Worm (Caenorhabditis elegans) whole organism, L4 larva: ENCODE results near the gene vps-35.

Experiments used
- D1046.2 ChIP-seq: fragments of 200-800 bp; sonication (Bioruptor generic); IDR thresholded peaks from 2 replicates; pipeline ENCODE4 v1.3.6; 2022; ENCODE audit warnings: missing genetic modification characterization, missing compliant biosample characterization
- F26F4.8 ChIP-seq: fragments of 200-800 bp; sonication (Bioruptor generic); conservative IDR thresholded peaks from 2 replicates; pipeline ENCODE4 v1.3.6; 2022; ENCODE audit warnings: missing genetic modification characterization, missing compliant biosample characterization
- F37D6.2 ChIP-seq: sonication (generic microtip); optimal IDR thresholded peaks from 2 replicates; lab custom pipeline; 2016; ENCODE audit warnings: mild to moderate bottlenecking, missing genetic modification characterization, missing compliant biosample characterization
- F44E2.7 ChIP-seq: fragments of 200-800 bp; sonication (Bioruptor generic); IDR thresholded peaks from 2 replicates; pipeline ENCODE4 v2.1.2; 2022; ENCODE audit warnings: missing genetic modification characterization, missing compliant biosample characterization
- R02D3.7 ChIP-seq: fragments of 150-350 bp; sonication (generic microtip); optimal IDR thresholded peaks from 3 replicates; lab custom pipeline; 2014; ENCODE audit warnings: missing biosample characterization, missing genetic modification characterization
- Y105C5A.15 ChIP-seq: fragments of 200-800 bp; sonication (Bioruptor generic); IDR thresholded peaks from 2 replicates; pipeline ENCODE4 v1.3.6; 2022; ENCODE audit warnings: missing genetic modification characterization, missing compliant biosample characterization
- Y48G9A.11 ChIP-seq: fragments of 200-800 bp; sonication (Bioruptor generic); IDR thresholded peaks from 2 replicates; pipeline ENCODE4 v1.3.6; 2022; ENCODE audit warnings: missing genetic modification reagents, missing genetic modification characterization, missing compliant biosample characterization
- aha-1 ChIP-seq: fragments of 150-350 bp; peaks from one replicate; lab custom pipeline; 2014; ENCODE audit warnings: missing biosample characterization, missing genetic modification characterization
- aly-2 ChIP-seq: sonication (generic microtip); optimal IDR thresholded peaks from 2 replicates; lab custom pipeline; 2018; ENCODE audit warnings: missing biosample characterization, missing genetic modification characterization
- ama-1 ChIP-seq: fragments of 150-350 bp; optimal IDR thresholded peaks from 2 replicates; lab custom pipeline; 2014; ENCODE audit warnings: inconsistent platforms, mixed read lengths
- ceh-28 ChIP-seq: fragments of 150-350 bp; optimal IDR thresholded peaks from 2 replicates; lab custom pipeline; 2014; ENCODE audit warnings: missing biosample characterization, missing genetic modification reagents, missing genetic modification characterization
- ceh-44 ChIP-seq: fragments of 200-800 bp; sonication (Bioruptor generic); IDR thresholded peaks from 2 replicates; pipeline ENCODE4 v1.3.6; 2022; ENCODE audit warnings: missing genetic modification reagents, missing genetic modification characterization, missing compliant biosample characterization
- ceh-62 ChIP-seq: sonication (generic microtip); optimal IDR thresholded peaks from 2 replicates; lab custom pipeline; 2017; ENCODE audit warnings: missing biosample characterization, missing genetic modification characterization
- ceh-82 ChIP-seq: sonication (generic microtip); optimal IDR thresholded peaks from 2 replicates; lab custom pipeline; 2017; ENCODE audit warnings: missing biosample characterization, missing genetic modification characterization
- cey-2 ChIP-seq: sonication (generic microtip); optimal IDR thresholded peaks from 3 replicates; lab custom pipeline; 2017; ENCODE audit warnings: missing genetic modification characterization, mild to moderate bottlenecking, missing compliant biosample characterization, antibody characterized with exemption, borderline replicate concordance; ENCODE audit not compliant: insufficient read depth
- daf-19 ChIP-seq: fragments of 200-800 bp; sonication (Bioruptor generic); conservative IDR thresholded peaks from 2 replicates; pipeline ENCODE4 v1.3.6; 2022; ENCODE audit warnings: missing genetic modification characterization, missing compliant biosample characterization
- daf-8 ChIP-seq: fragments of 200-800 bp; sonication (Bioruptor generic); IDR thresholded peaks from 2 replicates; pipeline ENCODE4 v1.3.6; 2022; ENCODE audit warnings: missing genetic modification characterization, missing compliant biosample characterization
- dmd-8 ChIP-seq: fragments of 200-800 bp; sonication (Bioruptor generic); IDR thresholded peaks from 2 replicates; pipeline ENCODE4 v1.3.6; 2022; ENCODE audit warnings: missing genetic modification characterization, missing compliant biosample characterization
- dve-1 ChIP-seq: sonication (generic microtip); optimal IDR thresholded peaks from 2 replicates; lab custom pipeline; 2017; ENCODE audit warnings: antibody characterized with exemption, mild to moderate bottlenecking, missing genetic modification characterization, missing compliant biosample characterization; ENCODE audit not compliant: insufficient read depth
- egl-27 ChIP-seq: sonication (generic microtip); optimal IDR thresholded peaks from 3 replicates; lab custom pipeline; 2017; ENCODE audit warnings: missing biosample characterization, missing genetic modification reagents, missing genetic modification characterization
- egl-43 ChIP-seq: fragments of 200-800 bp; sonication (Bioruptor generic); IDR thresholded peaks from 2 replicates; pipeline ENCODE4 v1.3.6; 2022; ENCODE audit warnings: missing genetic modification reagents, missing genetic modification characterization, missing compliant biosample characterization
- fos-1 ChIP-seq: fragments of 150-350 bp; optimal IDR thresholded peaks from 2 replicates; lab custom pipeline; 2014; ENCODE audit warnings: missing biosample characterization, missing genetic modification characterization
- gei-8 ChIP-seq: fragments of 200-800 bp; sonication (Bioruptor generic); optimal IDR thresholded peaks from 2 replicates; lab custom pipeline; 2018; ENCODE audit warnings: mild to moderate bottlenecking, missing genetic modification characterization, missing compliant biosample characterization
- hif-1 ChIP-seq, 2 experiments: sonication (generic microtip); optimal IDR thresholded peaks; 2 replicates each; lab custom pipeline; 2016 to 2017; ENCODE audit warnings: missing compliant biosample characterization in 2 of 2, missing genetic modification characterization in 2 of 2, missing genetic modification reagents in 2 of 2, missing genotype in 2 of 2, mild to moderate bottlenecking in 1 of 2
- hlh-30 ChIP-seq: sonication (generic microtip); optimal IDR thresholded peaks from 2 replicates; lab custom pipeline; 2017; ENCODE audit warnings: antibody characterized with exemption, mild to moderate bottlenecking, missing genetic modification characterization, missing compliant biosample characterization; ENCODE audit not compliant: insufficient read depth
- jun-1 ChIP-seq: fragments of 150-350 bp; optimal IDR thresholded peaks from 2 replicates; lab custom pipeline; 2014; ENCODE audit warnings: missing biosample characterization, missing genetic modification reagents, missing genetic modification characterization
- lin-1 ChIP-seq: fragments of 200-800 bp; sonication (Bioruptor generic); IDR thresholded peaks from 2 replicates; pipeline ENCODE4 v1.3.6; 2022; ENCODE audit warnings: missing genetic modification reagents, missing genetic modification characterization, missing compliant biosample characterization
- lin-29 ChIP-seq: fragments of 200-800 bp; sonication (Bioruptor generic); IDR thresholded peaks from 2 replicates; pipeline ENCODE4 v1.3.6; 2022; ENCODE audit warnings: missing genetic modification reagents, missing genetic modification characterization, missing compliant biosample characterization
- lin-39 ChIP-seq: fragments of 150-350 bp; optimal IDR thresholded peaks from 2 replicates; lab custom pipeline; 2014; ENCODE audit warnings: missing biosample characterization, missing genetic modification reagents, missing genetic modification characterization
- lsy-2 ChIP-seq, 2 experiments: fragments of 150-350 bp in 1 of 2; sonication (generic microtip) in 1 of 2; optimal IDR thresholded peaks; 2 replicates each; lab custom pipeline; 2014 to 2017; ENCODE audit warnings: missing biosample characterization in 2 of 2, missing genetic modification characterization in 2 of 2
- madf-5 ChIP-seq, 2 experiments: fragments of 200-800 bp; sonication (Bioruptor generic); IDR thresholded peaks; 2 replicates each; pipeline ENCODE4 v1.3.6; 2022; ENCODE audit warnings: missing compliant biosample characterization in 2 of 2, missing genetic modification characterization in 2 of 2
- madf-9 ChIP-seq: fragments of 200-800 bp; sonication (Bioruptor generic); conservative IDR thresholded peaks from 2 replicates; pipeline ENCODE4 v1.3.6; 2022; ENCODE audit warnings: missing genetic modification reagents, missing genetic modification characterization, missing compliant biosample characterization
- mdt-29 ChIP-seq: fragments of 200-800 bp; sonication (Bioruptor generic); IDR thresholded peaks from 2 replicates; pipeline ENCODE4 v1.3.6; 2022; ENCODE audit warnings: missing genetic modification reagents, missing genetic modification characterization, missing compliant biosample characterization
- mep-1 ChIP-seq: fragments of 150-350 bp; sonication (generic microtip); optimal IDR thresholded peaks from 3 replicates; lab custom pipeline; 2014; ENCODE audit warnings: missing biosample characterization, missing genetic modification characterization
- mes-2 ChIP-seq: sonication (generic microtip); optimal IDR thresholded peaks from 2 replicates; lab custom pipeline; 2016; ENCODE audit warnings: missing genotype, mild to moderate bottlenecking, missing genetic modification characterization, missing compliant biosample characterization; ENCODE audit not compliant: poor library complexity, severe bottlenecking
- nhr-102 ChIP-seq: sonication (generic microtip); optimal IDR thresholded peaks from 2 replicates; lab custom pipeline; 2016; ENCODE audit warnings: mild to moderate bottlenecking, missing genetic modification characterization, moderate library complexity, missing compliant biosample characterization
- nhr-11 ChIP-seq: fragments of 150-350 bp; optimal IDR thresholded peaks from 2 replicates; lab custom pipeline; 2014; ENCODE audit warnings: missing biosample characterization, missing genetic modification characterization
- nhr-111 ChIP-seq: fragments of 200-800 bp; sonication (Bioruptor generic); optimal IDR thresholded peaks from 2 replicates; lab custom pipeline; 2018; ENCODE audit warnings: mild to moderate bottlenecking, missing genetic modification characterization, missing compliant biosample characterization
- nhr-28 ChIP-seq: fragments of 150-350 bp; optimal IDR thresholded peaks from 2 replicates; lab custom pipeline; 2014; ENCODE audit warnings: missing biosample characterization, missing genetic modification characterization
- nhr-48 ChIP-seq: sonication (generic microtip); optimal IDR thresholded peaks from 2 replicates; lab custom pipeline; 2016; ENCODE audit warnings: mild to moderate bottlenecking, missing genetic modification characterization, missing compliant biosample characterization
- nhr-6 ChIP-seq: fragments of 150-350 bp; optimal IDR thresholded peaks from 2 replicates; lab custom pipeline; 2014; ENCODE audit warnings: missing biosample characterization, missing genetic modification characterization
- nhr-77 ChIP-seq: fragments of 150-350 bp; optimal IDR thresholded peaks from 2 replicates; lab custom pipeline; 2014; ENCODE audit warnings: missing biosample characterization, missing genetic modification characterization
- rbr-2 ChIP-seq: sonication (generic microtip); optimal IDR thresholded peaks from 2 replicates; lab custom pipeline; 2016; ENCODE audit warnings: missing genotype, missing genetic modification characterization, missing compliant biosample characterization
- saeg-2 ChIP-seq: fragments of 200-800 bp; sonication (Bioruptor generic); IDR thresholded peaks from 2 replicates; pipeline ENCODE4 v1.3.6; 2022; ENCODE audit warnings: missing genetic modification reagents, missing genetic modification characterization, missing compliant biosample characterization
- tra-1 ChIP-seq: fragments of 200-800 bp; sonication (Bioruptor generic); IDR thresholded peaks from 2 replicates; pipeline ENCODE4 v1.3.6; 2022; ENCODE audit warnings: missing genetic modification reagents, missing genetic modification characterization, missing compliant biosample characterization
- unc-130 ChIP-seq: sonication (generic microtip); optimal IDR thresholded peaks from 2 replicates; lab custom pipeline; 2016; ENCODE audit warnings: missing genetic modification reagents, missing genetic modification characterization, missing compliant biosample characterization
- unc-62 ChIP-seq, 3 experiments: fragments of 150-350 bp in 1 of 3; sonication (generic microtip); optimal IDR thresholded peaks in 2 of 3; peaks in 1 of 3; 1 replicate in 1 of 3; 2 replicates in 2 of 3; lab custom pipeline; 2014 to 2017; ENCODE audit warnings: missing biosample characterization in 3 of 3, missing genetic modification characterization in 3 of 3, missing genetic modification reagents in 3 of 3, missing genotype in 1 of 3
- vab-7 ChIP-seq: fragments of 200-800 bp; sonication (Bioruptor generic); IDR thresholded peaks from 2 replicates; pipeline ENCODE4 v1.3.6; 2022; ENCODE audit warnings: missing genetic modification reagents, missing genetic modification characterization, missing compliant biosample characterization
- zfp-3 ChIP-seq: fragments of 200-800 bp; sonication (Bioruptor generic); conservative IDR thresholded peaks from 2 replicates; pipeline ENCODE4 v1.3.6; 2022; ENCODE audit warnings: missing genetic modification reagents, missing genetic modification characterization, missing compliant biosample characterization
- zip-11 ChIP-seq: fragments of 200-800 bp; sonication (Bioruptor generic); IDR thresholded peaks from 2 replicates; pipeline ENCODE4 v1.3.6; 2022; ENCODE audit warnings: missing genetic modification characterization, missing compliant biosample characterization
- ztf-7 ChIP-seq: fragments of 150-350 bp; optimal IDR thresholded peaks from 2 replicates; lab custom pipeline; 2014; ENCODE audit warnings: missing biosample characterization, missing genetic modification characterization

Gene vps-35

ce11 chrII:5885966-5886621, 21.5 kb upstream of the vps-35 start:
- TF ChIP-seq lin-29, result no peak
- TF ChIP-seq lsy-2 (tag; optimal IDR thresholded peaks at IDR 0.05; lab: Kevin White, UChicago), result peak; percentile 21 to 32
- TF ChIP-seq dve-1 (tag; lab: Kevin White, UChicago), result peak; percentile 71
- TF ChIP-seq ceh-28 (tag; lab: Kevin White, UChicago), result no peak
- no peak for TF ChIP-seq rbr-2 (tag; lab: Kevin White, UChicago)
- TF ChIP-seq R02D3.7 (tag; lab: Kevin White, UChicago), result no peak
- TF ChIP-seq lin-39 (tag; lab: Kevin White, UChicago), result no peak
- TF ChIP-seq unc-62 (GFP tag; optimal IDR thresholded peaks at IDR 0.05 in 1 of 2; lab: Kevin White, UChicago), result no peak
- TF ChIP-seq unc-62 (tag; optimal IDR thresholded peaks at IDR 0.05; lab: Kevin White, UChicago), result no peak
- TF ChIP-seq egl-43 (GFP tag; lab: Robert Waterston, UW), result no peak
- no peak for TF ChIP-seq daf-19 (GFP tag; lab: Robert Waterston, UW)
- TF ChIP-seq unc-130, result no peak
- no peak for TF ChIP-seq D1046.2
- TF ChIP-seq nhr-102 (tag; lab: Kevin White, UChicago), result peak; percentile 4
- peak; percentile 10 for TF ChIP-seq nhr-77 (tag; lab: Kevin White, UChicago)
- TF ChIP-seq nhr-48 (tag; lab: Kevin White, UChicago), result peak; percentile 42
- TF ChIP-seq egl-27 (tag; lab: Kevin White, UChicago), result no peak
- no peak for TF ChIP-seq Y105C5A.15 (GFP tag; lab: Robert Waterston, UW)
- TF ChIP-seq nhr-11, result no peak
- TF ChIP-seq vab-7 (GFP tag; lab: Robert Waterston, UW), result no peak
- TF ChIP-seq Y48G9A.11 (GFP tag; lab: Robert Waterston, UW), result no peak
- TF ChIP-seq F37D6.2 (tag; lab: Kevin White, UChicago), result no peak
- peak; percentile 70 for TF ChIP-seq aha-1
- TF ChIP-seq madf-5 (GFP tag; IDR thresholded peaks at IDR 0.05; lab: Robert Waterston, UW), result no peak
- no peak for TF ChIP-seq dmd-8 (GFP tag; lab: Robert Waterston, UW)
- no peak for TF ChIP-seq zfp-3 (GFP tag; lab: Robert Waterston, UW)
- TF ChIP-seq hlh-30 (tag; lab: Kevin White, UChicago), result peak; percentile 59
- TF ChIP-seq ceh-44 (GFP tag; lab: Robert Waterston, UW), result no peak
- TF ChIP-seq ceh-62 (tag; lab: Kevin White, UChicago), result no peak
- TF ChIP-seq madf-9 (GFP tag; lab: Robert Waterston, UW), result no peak
- no peak for TF ChIP-seq nhr-111 (GFP tag; lab: Kevin White, UChicago)
- no peak for TF ChIP-seq zip-11 (GFP tag; lab: Robert Waterston, UW)
- peak; percentile 52 for TF ChIP-seq nhr-6 (tag; lab: Kevin White, UChicago)
- no peak for TF ChIP-seq ztf-7 (tag; lab: Kevin White, UChicago)
- TF ChIP-seq mdt-29 (GFP tag; lab: Robert Waterston, UW), result no peak
- TF ChIP-seq lin-1, result no peak
- TF ChIP-seq cey-2 (tag; lab: Kevin White, UChicago), result peak; percentile 66
- no peak for TF ChIP-seq hif-1 (tag; optimal IDR thresholded peaks at IDR 0.05; lab: Kevin White, UChicago)
- peak; percentile 81 for TF ChIP-seq nhr-28
- no peak for TF ChIP-seq tra-1 (GFP tag; lab: Robert Waterston, UW)
- TF ChIP-seq ama-1 (lab: Kevin White, UChicago), result peak; percentile 57
- TF ChIP-seq ceh-82, result no peak
- no peak for TF ChIP-seq F44E2.7 (GFP tag; lab: Robert Waterston, UW)
- TF ChIP-seq saeg-2 (GFP tag; lab: Robert Waterston, UW), result no peak
- no peak for TF ChIP-seq gei-8
- no peak for TF ChIP-seq F26F4.8
- peak; percentile 64 for TF ChIP-seq mep-1 (tag; lab: Kevin White, UChicago)
- TF ChIP-seq fos-1 (tag; lab: Kevin White, UChicago), result no peak
- peak; percentile 30 for TF ChIP-seq mes-2
- no peak for TF ChIP-seq aly-2 (tag; lab: Kevin White, UChicago)
- TF ChIP-seq jun-1 (tag; lab: Kevin White, UChicago), result no peak
- TF ChIP-seq daf-8 (GFP tag; lab: Robert Waterston, UW), result no peak
